Worm (Caenorhabditis elegans): ENCODE results near the gene T06E6.10.

Gene T06E6.10

DNA sequence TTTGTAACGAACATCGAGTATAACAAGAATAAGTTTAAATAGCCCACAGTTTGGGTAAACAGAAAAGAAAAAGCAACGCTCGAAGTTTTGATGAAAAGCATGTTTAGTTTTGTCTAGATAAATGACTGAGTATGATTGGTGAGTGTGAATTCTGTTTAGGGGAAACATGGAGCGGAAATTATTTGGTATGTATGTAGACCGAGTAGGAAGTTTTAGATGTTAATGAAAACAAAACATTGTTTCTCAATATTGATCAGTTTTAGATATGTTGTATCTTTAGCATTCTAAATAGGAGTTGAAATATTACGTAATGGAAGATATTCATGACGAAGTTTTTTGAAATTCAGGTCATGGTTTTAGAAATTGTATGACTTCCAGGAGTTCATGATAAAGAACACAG lies 5.3 kb upstream of the T06E6.10 start, which contains the start of gene srbc-63:
Gene srbc-63 (minus strand): TSS at position 101 of the 400 bp plus-strand sequence.
- TF ChIP-seq ctbp-1 (GFP tag; IDR thresholded peaks at IDR 0.05): no peak
- TF ChIP-seq daf-16 (GFP tag; optimal IDR thresholded peaks at IDR 0.05): no peak
- TF ChIP-seq daf-16 (tag; optimal IDR thresholded peaks at IDR 0.05): no peak
- TF ChIP-seq nhr-10 (tag; optimal IDR thresholded peaks at IDR 0.05): no peak
- TF ChIP-seq egl-43 (GFP tag; IDR thresholded peaks at IDR 0.05): no peak
- no peak for TF ChIP-seq ceh-20 (GFP tag; IDR thresholded peaks at IDR 0.05)
- no peak for TF ChIP-seq mxl-3 (GFP tag; optimal IDR thresholded peaks at IDR 0.05)
- TF ChIP-seq unc-130 (GFP tag; optimal IDR thresholded peaks at IDR 0.05): no peak
- no peak for TF ChIP-seq ceh-62 (tag; optimal IDR thresholded peaks at IDR 0.05)
- TF ChIP-seq T20F7.1 (GFP tag; optimal IDR thresholded peaks at IDR 0.05): no peak
- TF ChIP-seq zip-11 (GFP tag; IDR thresholded peaks at IDR 0.05): no peak
- TF ChIP-seq fkh-10 (GFP tag; optimal IDR thresholded peaks at IDR 0.05): no peak
- no peak for TF ChIP-seq F37D6.2 (tag; optimal IDR thresholded peaks at IDR 0.05)
- no peak for TF ChIP-seq lin-29 (GFP tag; IDR thresholded peaks at IDR 0.05)
- no peak for TF ChIP-seq nhr-48 (tag; optimal IDR thresholded peaks at IDR 0.05)
- no peak for TF ChIP-seq nhr-11 (tag; optimal IDR thresholded peaks at IDR 0.05)
- TF ChIP-seq nhr-28 (tag; optimal IDR thresholded peaks at IDR 0.05): no peak
- no peak for TF ChIP-seq attf-4 (tag; optimal IDR thresholded peaks at IDR 0.05)
- TF ChIP-seq lsy-2 (tag; optimal IDR thresholded peaks at IDR 0.05): no peak

DNA sequence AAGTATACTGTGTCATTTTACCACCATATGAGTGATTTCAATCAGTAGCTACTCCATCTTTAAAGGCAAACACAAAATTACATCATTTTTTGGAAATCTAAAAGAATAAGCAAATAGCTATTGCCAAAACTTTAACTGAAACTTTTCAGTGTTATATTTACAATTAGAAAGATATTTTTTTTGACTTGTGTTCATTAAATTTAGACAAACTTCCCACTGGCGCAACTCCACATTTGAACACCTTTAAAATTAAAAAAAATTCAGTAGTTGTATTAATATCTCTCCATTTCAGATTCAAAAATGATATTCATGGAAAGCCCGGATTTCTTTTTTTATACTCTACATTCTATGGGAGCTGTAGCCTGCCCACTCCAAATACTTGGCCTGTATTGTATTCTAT lies 4.1 kb upstream of the T06E6.10 start, which contains the start of gene srh-264:
Gene srh-264 (plus strand): TSS at position 301 of the 400 bp plus-strand sequence.
- TF ChIP-seq set-16 (GFP tag; IDR thresholded peaks at IDR 0.05): no peak
- TF ChIP-seq nhr-25 (tag; optimal IDR thresholded peaks at IDR 0.05; ENCODE audit: borderline replicate concordance, insufficient read depth): no peak
- TF ChIP-seq hlh-11 (tag; optimal IDR thresholded peaks at IDR 0.05): no peak
- TF ChIP-seq F44E2.7 (GFP tag; IDR thresholded peaks at IDR 0.05): no peak
- TF ChIP-seq ceh-82 (tag; optimal IDR thresholded peaks at IDR 0.05): no peak
- TF ChIP-seq duxl-1 (tag; optimal IDR thresholded peaks at IDR 0.05; ENCODE audit: poor library complexity): no peak
- TF ChIP-seq hlh-30 (tag; optimal IDR thresholded peaks at IDR 0.05; ENCODE audit: insufficient read depth): no peak
- TF ChIP-seq R02D3.7 (tag; optimal IDR thresholded peaks at IDR 0.05): no peak
- TF ChIP-seq lin-39 (tag; optimal IDR thresholded peaks at IDR 0.05): no peak
- TF ChIP-seq hmg-1.1 (GFP tag; IDR thresholded peaks at IDR 0.05): no peak

DNA sequence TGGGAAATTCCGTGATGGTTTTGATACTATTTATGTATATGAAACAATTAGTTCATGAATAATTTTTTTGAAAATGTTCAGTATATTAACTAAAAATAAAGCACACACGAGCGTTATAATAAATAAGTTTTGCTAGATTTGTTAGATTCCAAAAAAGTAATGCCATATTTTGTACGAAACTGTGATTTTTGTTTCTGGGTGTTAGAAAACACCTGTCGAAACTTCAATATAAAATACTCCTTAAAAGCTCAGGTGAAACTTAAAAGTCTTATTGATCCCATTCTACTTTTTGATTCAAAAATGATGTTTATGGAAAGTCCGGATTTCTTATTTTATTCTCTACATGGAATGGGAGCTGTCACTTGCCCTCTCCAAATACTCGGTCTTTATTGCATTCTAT lies 2.0 kb upstream of the T06E6.10 start, which contains the start of gene srh-265:
Gene srh-265 (plus strand): TSS at position 301 of the 400 bp plus-strand sequence.
- TF ChIP-seq tra-1 (GFP tag; IDR thresholded peaks at IDR 0.05): no peak
- TF ChIP-seq lin-1 (GFP tag; IDR thresholded peaks at IDR 0.05): no peak
- no peak for TF ChIP-seq mes-2 (tag; optimal IDR thresholded peaks at IDR 0.05; ENCODE audit: poor library complexity, severe bottlenecking)
- TF ChIP-seq nhr-111 (GFP tag; optimal IDR thresholded peaks at IDR 0.05): no peak
- no peak for TF ChIP-seq mep-1 (tag; optimal IDR thresholded peaks at IDR 0.05)
- TF ChIP-seq hlh-30 (tag; optimal IDR thresholded peaks at IDR 0.05; ENCODE audit: insufficient read depth): no peak
- TF ChIP-seq ZK546.5 (tag; optimal IDR thresholded peaks at IDR 0.05): no peak
- TF ChIP-seq nhr-25 (tag; optimal IDR thresholded peaks at IDR 0.05; ENCODE audit: borderline replicate concordance, insufficient read depth): no peak
- TF ChIP-seq nhr-237 (tag; optimal IDR thresholded peaks at IDR 0.05): no peak
- TF ChIP-seq hlh-11 (tag; optimal IDR thresholded peaks at IDR 0.05): no peak
- TF ChIP-seq ama-1 (optimal IDR thresholded peaks at IDR 0.05): no peak
- TF ChIP-seq spr-3 (GFP tag; optimal IDR thresholded peaks at IDR 0.05): no peak
- TF ChIP-seq T20F7.1 (GFP tag; optimal IDR thresholded peaks at IDR 0.05): no peak
- no peak for TF ChIP-seq dmd-6 (GFP tag; IDR thresholded peaks at IDR 0.05)
- TF ChIP-seq gei-8 (GFP tag; optimal IDR thresholded peaks at IDR 0.05): no peak
- TF ChIP-seq mdt-29 (GFP tag; IDR thresholded peaks at IDR 0.05): no peak
- TF ChIP-seq T26A8.4 (GFP tag; IDR thresholded peaks at IDR 0.05): no peak
